Fruit fly (Drosophila melanogaster): ENCODE data around the gene CG34452.
A peak's percentile ranks its signal among the peaks of the same experiment; 100 is the strongest.

Gene CG34452

DNA sequence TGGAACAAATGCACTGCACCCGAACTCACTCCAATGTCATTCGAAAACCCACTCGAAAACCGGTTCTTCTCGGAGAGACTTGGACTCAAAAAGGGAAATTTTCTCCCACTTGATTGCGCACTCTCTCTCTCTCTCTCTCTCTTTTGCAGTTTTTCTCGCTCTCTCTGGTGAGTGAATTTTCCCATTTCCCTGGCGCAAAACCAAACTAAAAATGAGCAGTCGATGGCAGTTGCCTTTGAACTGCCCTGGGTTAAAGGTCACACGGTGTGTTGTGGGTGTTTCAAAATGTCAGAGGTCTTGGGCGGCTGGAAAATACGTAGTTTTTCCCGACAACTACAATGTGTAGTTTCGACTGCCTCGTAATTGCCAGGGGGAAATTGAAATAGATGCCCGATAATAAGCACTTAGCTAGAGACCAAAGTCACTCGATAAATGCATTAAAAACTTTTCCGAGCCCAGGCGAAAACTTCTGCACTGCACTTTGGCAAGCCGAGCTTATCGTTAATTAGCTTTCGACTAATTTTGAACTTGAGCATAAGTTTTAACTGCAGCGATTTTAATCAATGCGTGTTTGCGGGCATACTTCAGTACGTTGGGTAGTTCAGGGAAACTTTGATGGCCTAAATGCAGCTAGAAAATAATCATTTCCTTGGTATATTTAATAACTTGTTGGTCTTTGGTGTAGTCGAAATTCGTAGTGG is 41.8 kb upstream of the CG34452 start (continued):
- TF ChIP-seq D19A (tag; optimal IDR thresholded peaks at IDR 0.05) (peak; percentile 32), CG15269 (tag; optimal IDR thresholded peaks at IDR 0.05) (no peak), CG1602 (GFP tag; optimal IDR thresholded peaks at IDR 0.05) (no peak), Poxn (GFP tag; IDR thresholded peaks at IDR 0.05) (no peak), br (optimal IDR thresholded peaks at IDR 0.05) (no peak), CG7963 (GFP tag; IDR thresholded peaks at IDR 0.05; ENCODE audit: partially characterized antibody) (no peak), CG1603 (tag; optimal IDR thresholded peaks at IDR 0.05) (peak; percentile 30), croc (GFP tag; conservative IDR thresholded peaks at IDR 0.05) (no peak), Xrp1 (GFP tag; IDR thresholded peaks at IDR 0.05) (peak; percentile 18; the same call in 1 of the 2 replicates), CG12942 (GFP tag; optimal IDR thresholded peaks at IDR 0.05) (no peak), Jarid2 (GFP tag; optimal IDR thresholded peaks at IDR 0.05) (peak; percentile 98), bsh (GFP tag; optimal IDR thresholded peaks at IDR 0.05) (no peak), CG11695 (GFP tag; IDR thresholded peaks at IDR 0.05) (no peak; the same call in 2 of the 3 replicates), wor (GFP tag; IDR thresholded peaks at IDR 0.05) (no peak), bbx (GFP tag; IDR thresholded peaks at IDR 0.05; ENCODE audit: partially characterized antibody) (peak; percentile 63; the same call in 1 of the 2 replicates), klu (GFP tag; IDR thresholded peaks at IDR 0.05) (no peak), ap (GFP tag; IDR thresholded peaks at IDR 0.05) (no peak), tin (GFP tag; optimal IDR thresholded peaks at IDR 0.05) (no peak), CG2678 (tag; optimal IDR thresholded peaks at IDR 0.05) (peak; percentile 0), Oaz (GFP tag; IDR thresholded peaks at IDR 0.05) (no peak), CG15479 (GFP tag; optimal IDR thresholded peaks at IDR 0.05) (peak; percentile 86), bcd (GFP tag; optimal IDR thresholded peaks at IDR 0.05) (no peak), nerfin-1 (tag; optimal IDR thresholded peaks at IDR 0.05) (peak; percentile 57), usp (GFP tag; optimal IDR thresholded peaks at IDR 0.05) (no peak), wdn (GFP tag; IDR thresholded peaks at IDR 0.05) (no peak), lola (GFP tag; optimal IDR thresholded peaks at IDR 0.05) (no peak), CG3995 (GFP tag; optimal IDR thresholded peaks at IDR 0.05) (no peak), Dref (GFP tag; IDR thresholded peaks at IDR 0.05) (no peak), Gsc (GFP tag; IDR thresholded peaks at IDR 0.05) (no peak), Dfd (GFP tag; optimal IDR thresholded peaks at IDR 0.05) (no peak), Dad (GFP tag; optimal IDR thresholded peaks at IDR 0.05) (no peak), CG6813 (GFP tag; optimal IDR thresholded peaks at IDR 0.05) (no peak), BEAF-32 (GFP tag; optimal IDR thresholded peaks at IDR 0.05) (no peak), trh (GFP tag; optimal IDR thresholded peaks at IDR 0.05) (no peak), Atf6 (GFP tag; IDR thresholded peaks at IDR 0.05) (no peak), corto (GFP tag; optimal IDR thresholded peaks at IDR 0.05) (no peak), CG9876 (GFP tag; optimal IDR thresholded peaks at IDR 0.05) (no peak), CG1233 (GFP tag; optimal IDR thresholded peaks at IDR 0.05) (no peak), bowl (GFP tag; IDR thresholded peaks at IDR 0.05) (no peak), da (GFP tag; optimal IDR thresholded peaks at IDR 0.05) (no peak), luna (GFP tag; optimal IDR thresholded peaks at IDR 0.05) (no peak), grau (tag; optimal IDR thresholded peaks at IDR 0.05) (peak; percentile 0), CG10462 (GFP tag; optimal IDR thresholded peaks at IDR 0.05) (no peak), pros (GFP tag; optimal IDR thresholded peaks at IDR 0.05) (peak; percentile 60), Chrac-16 (GFP tag; optimal IDR thresholded peaks at IDR 0.05) (no peak), H15 (GFP tag; IDR thresholded peaks at IDR 0.05) (no peak), CG1832 (GFP tag; optimal IDR thresholded peaks at IDR 0.05) (no peak), stwl (tag; optimal IDR thresholded peaks at IDR 0.05) (no peak), Eip74EF (GFP tag; optimal IDR thresholded peaks at IDR 0.05) (no peak), CG17802 (tag; optimal IDR thresholded peaks at IDR 0.05) (no peak)
